Fruit fly (Drosophila melanogaster) whole organism, wandering third instar larva: ENCODE data around the gene CG11178.
A peak's percentile ranks its signal among the peaks of the same experiment; 100 is the strongest.

Experiments used
- Abd-B ChIP-seq: fragments of >200 bp; optimal IDR thresholded peaks from 2 replicates; lab custom pipeline; 2017; ENCODE audit warnings: missing biosample characterization, missing genetic modification characterization
- CG32264 ChIP-seq: fragments of 200-800 bp; sonication (Bioruptor generic); optimal IDR thresholded peaks from 2 replicates; lab custom pipeline; 2016; ENCODE audit warnings: missing biosample characterization, missing genetic modification characterization
- CG9705 ChIP-seq: fragments of 200-800 bp; sonication (Bioruptor generic); optimal IDR thresholded peaks from 2 replicates; lab custom pipeline; 2018; ENCODE audit warnings: missing biosample characterization, mild to moderate bottlenecking, missing genetic modification characterization
- CrebA ChIP-seq: fragments of 200-800 bp; sonication (Bioruptor generic); optimal IDR thresholded peaks from 2 replicates; lab custom pipeline; 2016; ENCODE audit warnings: missing biosample characterization, mild to moderate bottlenecking, missing genetic modification characterization, borderline replicate concordance
- Dfd ChIP-seq: fragments of >200 bp; optimal IDR thresholded peaks from 2 replicates; lab custom pipeline; 2017; ENCODE audit warnings: missing biosample characterization, missing genetic modification characterization
- Dif ChIP-seq: fragments of 200-275, 200-300 bp; sonication (Bioruptor generic); optimal IDR thresholded peaks from 2 replicates; lab custom pipeline; 2018; ENCODE audit warnings: missing biosample characterization, missing genetic modification characterization; ENCODE audit not compliant: partially characterized antibody
- GATAd ChIP-seq: sonication (Bioruptor generic); optimal IDR thresholded peaks from 2 replicates; lab custom pipeline; 2016; ENCODE audit warnings: missing biosample characterization, missing genetic modification characterization
- HLH106 ChIP-seq: fragments of 200-800 bp; optimal IDR thresholded peaks from 3 replicates; lab custom pipeline; 2019; ENCODE audit warnings: missing biosample characterization, mild to moderate bottlenecking, missing genetic modification characterization, moderate library complexity
- Hnf4 ChIP-seq: fragments of 200-800 bp; sonication (Bioruptor generic); optimal IDR thresholded peaks from 2 replicates; lab custom pipeline; 2016; ENCODE audit warnings: missing biosample characterization, mild to moderate bottlenecking, missing genetic modification characterization
- Hr78 ChIP-seq: fragments of >200 bp; optimal IDR thresholded peaks from 2 replicates; lab custom pipeline; 2017; ENCODE audit warnings: missing biosample characterization, missing genetic modification characterization
- Hr83 ChIP-seq: fragments of 200-300 bp; sonication (Bioruptor generic); optimal IDR thresholded peaks from 2 replicates; lab custom pipeline; 2016; ENCODE audit warnings: missing biosample characterization, mild to moderate bottlenecking, missing genetic modification characterization, moderate library complexity; ENCODE audit not compliant: poor library complexity, severe bottlenecking
- Mio ChIP-seq: sonication (Bioruptor generic); optimal IDR thresholded peaks from 2 replicates; lab custom pipeline; 2016; ENCODE audit warnings: missing biosample characterization, missing genetic modification characterization
- Myc ChIP-seq: fragments of >200 bp; optimal IDR thresholded peaks from 2 replicates; lab custom pipeline; 2017
- N ChIP-seq: fragments of >200 bp; optimal IDR thresholded peaks from 2 replicates; lab custom pipeline; 2018; ENCODE audit warnings: missing biosample characterization, missing external identifiers, missing genetic modification characterization
- OdsH ChIP-seq: fragments of 200-800 bp; sonication (Bioruptor generic); optimal IDR thresholded peaks from 2 replicates; lab custom pipeline; 2016; ENCODE audit warnings: missing biosample characterization, mild to moderate bottlenecking, missing genetic modification characterization
- Rel ChIP-seq, 2 experiments: fragments of 200-800 bp; sonication (Bioruptor generic) in 1 of 2; optimal IDR thresholded peaks; 2 replicates in 1 of 2; 3 replicates in 1 of 2; lab custom pipeline; 2016 to 2019; ENCODE audit warnings: mild to moderate bottlenecking in 2 of 2, missing biosample characterization in 2 of 2, missing genetic modification characterization in 2 of 2, moderate library complexity in 1 of 2
- Sp1 ChIP-seq: fragments of 200-800 bp; sonication (Bioruptor generic); optimal IDR thresholded peaks from 3 replicates; lab custom pipeline; 2019; ENCODE audit warnings: missing biosample characterization, mild to moderate bottlenecking, missing genetic modification characterization, moderate library complexity
- Vsx2 ChIP-seq: fragments of 200-300, 225-300 bp; sonication (Bioruptor generic); optimal IDR thresholded peaks from 2 replicates; lab custom pipeline; 2018; ENCODE audit warnings: missing biosample characterization, missing genetic modification characterization; ENCODE audit not compliant: partially characterized antibody
- br ChIP-seq: fragments of 200-800 bp; sonication (Bioruptor generic); optimal IDR thresholded peaks from 2 replicates; lab custom pipeline; 2016; ENCODE audit warnings: missing biosample characterization, missing genetic modification characterization
- brk ChIP-seq: fragments of 200-800 bp; sonication (Bioruptor generic); optimal IDR thresholded peaks from 2 replicates; lab custom pipeline; 2016; ENCODE audit warnings: missing biosample characterization, mild to moderate bottlenecking, missing genetic modification characterization
- dl ChIP-seq, 2 experiments: fragments of 175-275, 200-275 bp in 1 of 2; fragments of 200-275 bp in 1 of 2; sonication (Bioruptor generic); optimal IDR thresholded peaks; lab custom pipeline; 2018; ENCODE audit warnings: mild to moderate bottlenecking in 2 of 2, missing biosample characterization in 2 of 2, missing genetic modification characterization in 2 of 2, moderate library complexity in 2 of 2; ENCODE audit not compliant: partially characterized antibody in 2 of 2, insufficient read depth in 1 of 2
- dmrt93B ChIP-seq: fragments of 200-800 bp; sonication (Bioruptor generic); optimal IDR thresholded peaks from 2 replicates; lab custom pipeline; 2018; ENCODE audit warnings: missing biosample characterization, mild to moderate bottlenecking, missing genetic modification characterization
- dsf ChIP-seq: sonication (Bioruptor generic); optimal IDR thresholded peaks from 2 replicates; lab custom pipeline; 2016; ENCODE audit warnings: missing biosample characterization, missing genetic modification characterization, borderline replicate concordance
- ey ChIP-seq: fragments of 200-800 bp; sonication (Bioruptor generic); optimal IDR thresholded peaks from 2 replicates; lab custom pipeline; 2016; ENCODE audit warnings: missing biosample characterization, missing genetic modification characterization
- foxo ChIP-seq, 2 experiments: fragments of 200-800 bp; sonication (Bioruptor generic); optimal IDR thresholded peaks; 2 replicates in 1 of 2; 3 replicates in 1 of 2; lab custom pipeline; 2016 to 2017; ENCODE audit warnings: missing biosample characterization in 2 of 2, missing genetic modification characterization in 2 of 2
- h ChIP-seq: fragments of 200-800 bp; sonication (Bioruptor generic); optimal IDR thresholded peaks from 3 replicates; lab custom pipeline; 2016; ENCODE audit warnings: missing biosample characterization, mild to moderate bottlenecking, missing genetic modification characterization
- jim ChIP-seq: fragments of 175-275, 200-325 bp; sonication (Bioruptor generic); optimal IDR thresholded peaks from 2 replicates; lab custom pipeline; 2016; ENCODE audit warnings: missing biosample characterization, mild to moderate bottlenecking, missing genetic modification characterization
- lola ChIP-seq: fragments of >200 bp; optimal IDR thresholded peaks from 2 replicates; lab custom pipeline; 2017; ENCODE audit warnings: missing biosample characterization, missing genetic modification characterization
- pan ChIP-seq: fragments of >200 bp; optimal IDR thresholded peaks from 2 replicates; lab custom pipeline; 2017
- psq ChIP-seq: fragments of 200-800 bp; sonication (Bioruptor generic); optimal IDR thresholded peaks from 3 replicates; lab custom pipeline; 2017; ENCODE audit warnings: missing biosample characterization, mild to moderate bottlenecking, missing genetic modification characterization, moderate library complexity
- sage ChIP-seq: fragments of 200-800 bp; sonication (Bioruptor generic); optimal IDR thresholded peaks from 2 replicates; lab custom pipeline; 2016; ENCODE audit warnings: missing biosample characterization, mild to moderate bottlenecking, missing genetic modification characterization
- sv ChIP-seq: fragments of 200-800 bp; sonication (Bioruptor generic); optimal IDR thresholded peaks from 3 replicates; lab custom pipeline; 2016; ENCODE audit warnings: missing biosample characterization, missing genetic modification characterization
- tai ChIP-seq: sonication (Bioruptor generic); optimal IDR thresholded peaks from 2 replicates; lab custom pipeline; 2016; ENCODE audit warnings: missing biosample characterization, missing genetic modification characterization
- usp ChIP-seq: fragments of >200 bp; optimal IDR thresholded peaks from 2 replicates; lab custom pipeline; 2017; ENCODE audit warnings: missing biosample characterization, missing genetic modification characterization
- woc ChIP-seq: sonication (Bioruptor generic); optimal IDR thresholded peaks from 2 replicates; lab custom pipeline; 2016; ENCODE audit warnings: missing biosample characterization, mild to moderate bottlenecking, missing genetic modification characterization

The CG11178 gene

DNA sequence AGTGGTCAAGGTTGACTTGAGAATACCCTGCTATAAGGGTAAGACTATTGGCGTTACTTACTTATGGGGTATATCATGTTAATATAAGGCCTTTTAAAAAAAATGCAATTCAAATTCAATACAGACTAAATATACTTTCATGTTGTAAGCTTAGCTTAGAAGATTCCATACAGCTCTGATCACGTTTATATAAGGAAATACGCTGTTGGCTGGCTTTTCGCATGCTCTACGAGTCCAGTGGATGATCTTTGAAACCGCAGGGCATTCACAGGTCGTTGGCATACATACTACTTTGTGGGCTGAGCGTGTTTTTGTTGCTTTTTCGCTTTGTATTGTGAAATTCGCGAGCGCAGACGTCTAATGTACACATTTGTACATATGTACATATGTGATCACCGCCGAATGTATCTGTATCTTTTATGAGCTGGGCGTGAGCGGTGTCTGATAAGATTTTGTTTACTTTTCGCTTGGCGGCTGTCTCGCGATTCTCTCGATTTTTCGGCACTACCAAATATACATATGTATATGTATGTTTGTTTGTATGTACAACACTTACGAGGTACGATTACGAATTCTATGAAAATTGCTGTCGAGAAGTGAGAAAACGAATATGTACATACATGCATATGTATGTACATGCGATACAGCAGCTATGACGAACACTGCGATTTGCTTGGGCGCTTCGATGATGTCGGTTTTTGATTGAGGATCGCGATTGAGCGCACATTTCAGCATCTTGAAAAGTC lies 28.9 kb downstream of the CG11178 start (continued):
- peak; percentile 61 for TF ChIP-seq tai (GFP tag; lab: Kevin White, UChicago)
- no peak for TF ChIP-seq Vsx2 (GFP tag; lab: Kevin White, UChicago)
- peak; percentile 26 for TF ChIP-seq brk (GFP tag; lab: Kevin White, UChicago)
- no peak for TF ChIP-seq Mio (GFP tag; lab: Kevin White, UChicago)
- no peak for TF ChIP-seq GATAd (GFP tag; lab: Kevin White, UChicago)
- peak; percentile 65 for TF ChIP-seq Hr83 (GFP tag; lab: Kevin White, UChicago)
- TF ChIP-seq lola (GFP tag; lab: Kevin White, UChicago), result no peak
- TF ChIP-seq dmrt93B, result peak; percentile 41
- TF ChIP-seq Dfd (GFP tag; lab: Kevin White, UChicago), result no peak
- TF ChIP-seq sv (GFP tag; lab: Kevin White, UChicago), result peak; percentile 13
- TF ChIP-seq dl (GFP tag; optimal IDR thresholded peaks at IDR 0.05; lab: Kevin White, UChicago; ENCODE audit: insufficient read depth in 1 of 2, partially characterized antibody in 2 of 2), result no peak
- TF ChIP-seq Rel (GFP tag; optimal IDR thresholded peaks at IDR 0.05; lab: Kevin White, UChicago), result no peak
- peak; percentile 42 for TF ChIP-seq Rel (tag; optimal IDR thresholded peaks at IDR 0.05; lab: Kevin White, UChicago)
- peak; percentile 38 for TF ChIP-seq Sp1 (GFP tag; lab: Kevin White, UChicago)

DNA sequence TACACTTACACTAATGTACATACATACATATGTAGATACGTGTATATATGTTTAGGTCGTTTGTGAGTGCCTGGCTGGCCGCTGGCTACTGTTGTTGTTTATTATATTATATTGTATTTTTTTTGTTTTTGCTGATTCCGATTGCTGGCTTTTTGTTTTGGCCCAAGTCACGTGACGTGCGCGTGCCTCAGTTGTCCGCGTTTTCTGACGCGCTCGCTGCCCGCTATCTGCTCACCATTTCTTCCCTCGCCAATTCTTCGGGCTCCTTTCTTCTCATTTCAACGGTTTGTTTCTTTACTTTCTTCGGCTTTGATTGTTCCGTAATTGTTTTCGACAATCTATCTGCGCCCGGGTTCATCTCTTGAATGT lies 29.5 kb downstream of the CG11178 start:
- TF ChIP-seq Abd-B (no peak), Hr83 (GFP tag; lab: Kevin White, UChicago) (no peak), ey (GFP tag; lab: Kevin White, UChicago) (no peak), h (GFP tag; lab: Kevin White, UChicago) (peak; percentile 29)

DNA sequence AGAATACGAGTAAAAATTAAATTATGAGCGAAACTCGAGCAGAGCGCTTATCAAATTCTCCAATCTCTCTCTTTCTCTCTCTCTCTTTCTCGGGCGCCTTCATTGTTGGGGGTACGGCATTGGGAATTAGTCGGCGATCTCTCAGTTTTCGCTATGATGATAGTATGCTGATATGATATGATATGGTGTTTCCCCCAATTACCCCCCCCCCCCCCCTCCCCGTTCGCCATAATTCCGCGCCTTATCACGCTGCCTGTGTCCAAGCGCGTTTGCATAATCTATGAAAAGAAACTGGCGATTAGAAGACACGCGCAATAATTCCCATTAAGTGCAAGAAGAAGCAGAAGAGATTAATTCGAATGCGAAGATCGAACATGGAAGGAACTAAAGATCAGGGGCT lies 31.3 kb downstream of the CG11178 start:
- no peak for TF ChIP-seq Mio (GFP tag; lab: Kevin White, UChicago)
- TF ChIP-seq Myc (lab: Kevin White, UChicago), result no peak
- TF ChIP-seq tai (GFP tag; lab: Kevin White, UChicago), result no peak
- no peak for TF ChIP-seq Dfd (GFP tag; lab: Kevin White, UChicago)
- no peak for TF ChIP-seq OdsH (GFP tag; lab: Kevin White, UChicago)
- TF ChIP-seq jim, result no peak
- no peak for TF ChIP-seq HLH106 (tag; lab: Kevin White, UChicago)
- no peak for TF ChIP-seq Rel (GFP tag; optimal IDR thresholded peaks at IDR 0.05; lab: Kevin White, UChicago)
- peak; percentile 62 for TF ChIP-seq Rel (tag; optimal IDR thresholded peaks at IDR 0.05; lab: Kevin White, UChicago)

DNA sequence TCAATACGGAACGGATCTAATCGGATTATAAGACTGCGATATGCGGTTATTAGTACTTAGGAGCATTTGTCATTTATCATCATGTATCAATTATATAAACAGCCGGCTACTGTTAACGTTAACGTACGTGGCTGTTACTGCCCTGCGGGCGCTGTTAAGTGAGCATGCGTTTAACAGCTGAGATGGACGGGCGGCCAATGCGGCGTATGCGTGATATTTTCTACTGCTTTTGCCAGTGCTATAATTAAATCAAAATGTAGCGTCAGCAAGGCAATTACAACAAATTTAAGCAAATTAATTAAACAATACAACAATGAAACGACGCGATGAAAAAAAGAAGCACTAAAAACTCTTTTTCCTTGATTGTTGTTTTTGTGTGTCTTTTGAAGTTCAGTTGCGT lies 32.1 kb downstream of the CG11178 start:
- TF ChIP-seq Rel (GFP tag; optimal IDR thresholded peaks at IDR 0.05; lab: Kevin White, UChicago) (no peak), Rel (tag; optimal IDR thresholded peaks at IDR 0.05; lab: Kevin White, UChicago) (peak; percentile 30), sv (GFP tag; lab: Kevin White, UChicago) (no peak)

DNA sequence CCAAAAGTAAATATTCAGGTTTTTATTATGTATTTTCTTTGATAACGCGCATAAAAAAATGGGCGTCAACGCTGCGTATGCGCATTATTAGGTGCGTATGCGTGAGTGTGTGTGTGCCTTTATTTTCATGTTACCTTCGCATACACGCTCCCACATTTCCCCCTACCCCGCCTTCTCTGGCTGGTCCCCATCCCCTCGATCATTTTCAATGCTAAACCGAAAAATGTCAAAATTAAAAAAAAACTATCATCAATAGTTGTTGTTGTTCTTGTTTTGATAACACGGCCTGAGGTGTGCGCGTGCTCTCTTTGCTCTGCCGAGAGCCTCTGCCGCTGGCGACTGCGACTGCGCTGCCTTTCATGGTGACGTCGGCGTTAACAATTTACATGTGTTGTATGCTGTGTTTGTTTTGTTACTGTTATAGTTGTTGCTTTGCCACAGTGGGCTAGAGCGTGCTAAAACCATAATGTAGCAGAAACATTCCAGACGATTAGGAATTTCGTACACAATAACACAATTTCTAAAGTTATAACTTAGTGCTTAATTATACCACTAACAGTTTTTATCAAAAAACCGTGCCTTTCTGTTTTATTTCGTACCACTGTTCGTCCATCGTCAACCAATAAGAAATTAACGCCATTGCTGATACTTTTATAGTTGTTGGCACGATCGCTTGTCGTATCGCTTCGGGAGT lies 34.7 kb downstream of the CG11178 start:
- TF ChIP-seq CrebA (GFP tag; lab: Kevin White, UChicago), result peak; percentile 69
- peak; percentile 77 for TF ChIP-seq Rel (GFP tag; optimal IDR thresholded peaks at IDR 0.05; lab: Kevin White, UChicago)
- no peak for TF ChIP-seq Rel (tag; optimal IDR thresholded peaks at IDR 0.05; lab: Kevin White, UChicago)
- TF ChIP-seq Sp1 (GFP tag; lab: Kevin White, UChicago), result peak; percentile 73
- no peak for TF ChIP-seq Dif
- peak; percentile 71 for TF ChIP-seq HLH106 (tag; lab: Kevin White, UChicago)
- TF ChIP-seq Hnf4 (GFP tag; lab: Kevin White, UChicago), result peak; percentile 87
- TF ChIP-seq psq (GFP tag; lab: Kevin White, UChicago), result peak; percentile 77
- no peak for TF ChIP-seq lola (GFP tag; lab: Kevin White, UChicago)
- TF ChIP-seq jim, result no peak
- peak; percentile 66 to 89 for TF ChIP-seq foxo (GFP tag; optimal IDR thresholded peaks at IDR 0.05; lab: Kevin White, UChicago)
- no peak for TF ChIP-seq Vsx2 (GFP tag; lab: Kevin White, UChicago)
- TF ChIP-seq Abd-B, result no peak
- peak; percentile 69 for TF ChIP-seq CG32264
- TF ChIP-seq N (GFP tag; lab: Kevin White, UChicago), result no peak
- no peak for TF ChIP-seq usp
- TF ChIP-seq Hr78 (GFP tag; lab: Kevin White, UChicago), result no peak
- TF ChIP-seq ey (GFP tag; lab: Kevin White, UChicago), result peak; percentile 91
- TF ChIP-seq woc (GFP tag; lab: Kevin White, UChicago), result peak; percentile 74
- TF ChIP-seq dsf (GFP tag; lab: Kevin White, UChicago), result peak; percentile 8
- TF ChIP-seq h (GFP tag; lab: Kevin White, UChicago), result peak; percentile 94
- TF ChIP-seq dmrt93B, result peak; percentile 42
- no peak for TF ChIP-seq pan (lab: Kevin White, UChicago)
- peak; percentile 68 for TF ChIP-seq brk (GFP tag; lab: Kevin White, UChicago)
- peak; percentile 21 for TF ChIP-seq CG9705 (GFP tag; lab: Kevin White, UChicago)
- TF ChIP-seq OdsH (GFP tag; lab: Kevin White, UChicago), result peak; percentile 86
- TF ChIP-seq Hr83 (GFP tag; lab: Kevin White, UChicago), result peak; percentile 5
- TF ChIP-seq br (GFP tag; lab: Kevin White, UChicago), result peak; percentile 92
- TF ChIP-seq tai (GFP tag; lab: Kevin White, UChicago), result peak; percentile 62
- peak; percentile 82 for TF ChIP-seq sage
- TF ChIP-seq sv (GFP tag; lab: Kevin White, UChicago), result peak; percentile 96
